Worm (Caenorhabditis elegans) whole organism, mixed stage, embryonic: ENCODE data around the gene Y116F11B.7.

Experiments used
- M03D4.4 ChIP-seq: sonication (generic microtip); optimal IDR thresholded peaks from 2 replicates; lab custom pipeline; 2017; ENCODE audit warnings: mild to moderate bottlenecking, missing genetic modification characterization, missing compliant biosample characterization
- bed-3 ChIP-seq: fragments of 200-800 bp; sonication (Bioruptor generic); optimal IDR thresholded peaks from 3 replicates; lab custom pipeline; 2018; ENCODE audit warnings: mild to moderate bottlenecking, missing genetic modification characterization, moderate library complexity, missing compliant biosample characterization
- blmp-1 ChIP-seq: fragments of 150-350 bp; optimal IDR thresholded peaks from 2 replicates; lab custom pipeline; 2014; ENCODE audit warnings: missing biosample characterization, missing genetic modification characterization
- ceh-39 ChIP-seq: fragments of 150-350 bp; optimal IDR thresholded peaks from 2 replicates; lab custom pipeline; 2014; ENCODE audit warnings: missing biosample characterization, missing genetic modification characterization
- ceh-43 ChIP-seq: fragments of 200-800 bp; sonication (Bioruptor generic); optimal IDR thresholded peaks from 2 replicates; lab custom pipeline; 2018; ENCODE audit warnings: mild to moderate bottlenecking, missing genetic modification characterization, moderate library complexity, missing compliant biosample characterization
- ceh-83 ChIP-seq: fragments of 200-800 bp; sonication (Bioruptor generic); optimal IDR thresholded peaks from 2 replicates; lab custom pipeline; 2018; ENCODE audit warnings: mild to moderate bottlenecking, missing genetic modification characterization, missing compliant biosample characterization
- ces-1 ChIP-seq: fragments of 150-350 bp; optimal IDR thresholded peaks from 2 replicates; lab custom pipeline; 2014; ENCODE audit warnings: missing biosample characterization, missing genetic modification reagents, missing genetic modification characterization
- cnd-1 ChIP-seq: fragments of 200-800 bp; sonication (Bioruptor generic); optimal IDR thresholded peaks from 2 replicates; lab custom pipeline; 2018; ENCODE audit warnings: mild to moderate bottlenecking, missing genetic modification characterization, missing compliant biosample characterization
- drap-1 ChIP-seq: fragments of 200-800 bp; sonication (Bioruptor generic); optimal IDR thresholded peaks from 3 replicates; lab custom pipeline; 2018; ENCODE audit warnings: mild to moderate bottlenecking, missing genetic modification characterization, missing compliant biosample characterization
- elt-1 ChIP-seq: sonication (generic microtip); optimal IDR thresholded peaks from 2 replicates; lab custom pipeline; 2017; ENCODE audit warnings: missing genetic modification characterization, mild to moderate bottlenecking, missing compliant biosample characterization, antibody characterized with exemption, moderate library complexity, borderline replicate concordance; ENCODE audit not compliant: insufficient read depth
- elt-3 ChIP-seq: fragments of 150-350 bp; optimal IDR thresholded peaks from 2 replicates; lab custom pipeline; 2014; ENCODE audit warnings: missing biosample characterization, missing genetic modification characterization
- flh-1 ChIP-seq: fragments of 200-800 bp; sonication (Bioruptor generic); optimal IDR thresholded peaks from 2 replicates; lab custom pipeline; 2018; ENCODE audit warnings: mild to moderate bottlenecking, missing genetic modification characterization, moderate library complexity, missing compliant biosample characterization
- ham-2 ChIP-seq: fragments of 200-800 bp; sonication (Bioruptor generic); optimal IDR thresholded peaks from 2 replicates; lab custom pipeline; 2018; ENCODE audit warnings: mild to moderate bottlenecking, missing genetic modification characterization, missing compliant biosample characterization
- hlh-1 ChIP-seq: fragments of 150-350 bp; optimal IDR thresholded peaks from 2 replicates; lab custom pipeline; 2014; ENCODE audit warnings: missing biosample characterization, missing genetic modification reagents, missing genetic modification characterization
- lin-32 ChIP-seq: fragments of 200-800 bp; sonication (Bioruptor generic); optimal IDR thresholded peaks from 2 replicates; lab custom pipeline; 2018; ENCODE audit warnings: mild to moderate bottlenecking, missing genetic modification characterization, missing compliant biosample characterization
- lsy-2 ChIP-seq: fragments of 150-350 bp; optimal IDR thresholded peaks from 2 replicates; lab custom pipeline; 2014; ENCODE audit warnings: missing biosample characterization, missing genetic modification characterization
- mab-5 ChIP-seq: fragments of 150-350 bp; optimal IDR thresholded peaks from 2 replicates; lab custom pipeline; 2014; ENCODE audit warnings: missing biosample characterization, missing genetic modification characterization
- mep-1 ChIP-seq: fragments of 150-350 bp; optimal IDR thresholded peaks from 2 replicates; lab custom pipeline; 2017; ENCODE audit warnings: missing biosample characterization, missing genetic modification reagents, missing genetic modification characterization, inconsistent platforms
- mls-2 ChIP-seq: sonication (generic microtip); optimal IDR thresholded peaks from 2 replicates; lab custom pipeline; 2016; ENCODE audit warnings: mild to moderate bottlenecking, missing genetic modification characterization, moderate library complexity, missing compliant biosample characterization
- nhr-2 ChIP-seq: fragments of 150-350 bp; optimal IDR thresholded peaks from 2 replicates; lab custom pipeline; 2014; ENCODE audit warnings: missing biosample characterization, missing genetic modification characterization
- nhr-237 ChIP-seq: fragments of 150-350 bp; optimal IDR thresholded peaks from 2 replicates; lab custom pipeline; 2014; ENCODE audit warnings: missing biosample characterization, missing genetic modification characterization
- pha-4 ChIP-seq: fragments of 150-350 bp; optimal IDR thresholded peaks from 2 replicates; lab custom pipeline; 2018; ENCODE audit warnings: missing biosample characterization, missing genetic modification reagents, missing genetic modification characterization
- sem-2 ChIP-seq: fragments of 200-800 bp; sonication (Bioruptor generic); optimal IDR thresholded peaks from 2 replicates; lab custom pipeline; 2018; ENCODE audit warnings: mild to moderate bottlenecking, missing genetic modification characterization, missing compliant biosample characterization
- snpc-4 ChIP-seq: fragments of 150-350 bp; optimal IDR thresholded peaks from 2 replicates; lab custom pipeline; 2014; ENCODE audit warnings: missing biosample characterization, missing genetic modification characterization
- sptf-1 ChIP-seq: sonication (generic microtip); optimal IDR thresholded peaks from 2 replicates; lab custom pipeline; 2017; ENCODE audit warnings: mild to moderate bottlenecking, missing genetic modification characterization, moderate library complexity, missing compliant biosample characterization
- tbx-8 ChIP-seq: fragments of 200-800 bp; sonication (Bioruptor generic); optimal IDR thresholded peaks from 2 replicates; lab custom pipeline; 2018; ENCODE audit warnings: mild to moderate bottlenecking, missing genetic modification characterization, moderate library complexity, missing compliant biosample characterization
- unc-120 ChIP-seq: sonication (generic microtip); optimal IDR thresholded peaks from 2 replicates; lab custom pipeline; 2017; ENCODE audit warnings: missing genetic modification characterization, missing compliant biosample characterization; ENCODE audit not compliant: poor library complexity, severe bottlenecking
- unc-39 ChIP-seq: fragments of 150-350 bp; optimal IDR thresholded peaks from 2 replicates; lab custom pipeline; 2014; ENCODE audit warnings: missing biosample characterization, missing genetic modification characterization
- unc-62 ChIP-seq: fragments of 150-350 bp; optimal IDR thresholded peaks from 2 replicates; lab custom pipeline; 2014; ENCODE audit warnings: missing biosample characterization, missing genetic modification reagents, missing genetic modification characterization
- zip-8 ChIP-seq: fragments of 150-350 bp; optimal IDR thresholded peaks from 2 replicates; lab custom pipeline; 2014; ENCODE audit warnings: missing biosample characterization, missing genetic modification characterization

Gene Y116F11B.7

DNA sequence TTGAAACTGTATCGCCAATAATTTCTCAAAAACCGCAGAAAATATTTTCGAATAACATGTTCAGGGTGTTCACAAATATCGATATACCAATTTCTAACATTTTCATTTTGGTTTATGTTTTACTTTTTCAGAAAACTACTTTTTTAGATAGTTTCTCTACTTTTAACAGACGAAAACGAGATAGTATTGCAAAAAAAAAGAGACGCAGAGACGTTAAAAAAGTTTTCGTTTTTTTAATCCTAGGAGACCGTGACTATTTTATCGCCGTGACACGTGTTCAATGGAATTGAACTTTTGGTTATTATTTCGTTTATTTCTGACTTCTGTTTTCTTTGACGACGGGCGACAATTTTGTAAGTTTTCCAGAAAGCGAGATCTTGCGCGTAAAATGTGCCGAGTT, at the start of gene Y116F11B.7:
Y116F11B.7 (plus strand) TSS at position 301 of the 400 bp plus-strand sequence.
- TF ChIP-seq mls-2 (tag; lab: Kevin White, UChicago) (no peak), ces-1 (GFP tag; lab: Kevin White, UChicago) (no peak), M03D4.4 (no peak), ham-2 (GFP tag; lab: Kevin White, UChicago) (no peak), snpc-4 (tag; lab: Kevin White, UChicago) (no peak)

DNA sequence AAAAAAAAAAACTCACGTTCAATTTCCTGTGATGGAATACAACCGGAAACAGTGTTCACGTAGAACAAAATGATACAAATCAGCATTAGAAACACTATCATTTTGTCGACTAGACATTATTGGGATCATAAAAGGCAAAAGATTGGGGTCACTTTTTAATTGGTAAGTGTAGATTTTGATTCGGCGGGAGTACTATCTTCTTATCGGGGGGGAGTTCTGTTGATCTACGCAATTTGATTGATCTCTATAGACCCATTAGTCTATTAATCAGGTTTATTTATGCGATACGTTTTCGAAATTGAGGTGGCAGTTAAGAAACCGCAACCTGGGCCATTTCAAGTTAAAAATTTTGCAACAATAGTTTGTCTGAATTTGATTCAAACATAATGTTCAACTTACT, 47.1 kb upstream of the Y116F11B.7 start, which contains the start of gene Y116F11B.2:
Y116F11B.2 (minus strand) TSS at position 101 of the 400 bp plus-strand sequence.
- no peak for TF ChIP-seq mab-5 (tag; lab: Kevin White, UChicago)
- no peak for TF ChIP-seq elt-1 (tag; lab: Kevin White, UChicago)
- TF ChIP-seq drap-1 (GFP tag; lab: Kevin White, UChicago) = no peak
- TF ChIP-seq mep-1 (tag; lab: Kevin White, UChicago) = no peak
- no peak for TF ChIP-seq ces-1 (GFP tag; lab: Kevin White, UChicago)
- no peak for TF ChIP-seq sptf-1 (tag; lab: Kevin White, UChicago)
- TF ChIP-seq elt-3 (tag; lab: Kevin White, UChicago) = no peak
- TF ChIP-seq ham-2 (GFP tag; lab: Kevin White, UChicago) = no peak

DNA sequence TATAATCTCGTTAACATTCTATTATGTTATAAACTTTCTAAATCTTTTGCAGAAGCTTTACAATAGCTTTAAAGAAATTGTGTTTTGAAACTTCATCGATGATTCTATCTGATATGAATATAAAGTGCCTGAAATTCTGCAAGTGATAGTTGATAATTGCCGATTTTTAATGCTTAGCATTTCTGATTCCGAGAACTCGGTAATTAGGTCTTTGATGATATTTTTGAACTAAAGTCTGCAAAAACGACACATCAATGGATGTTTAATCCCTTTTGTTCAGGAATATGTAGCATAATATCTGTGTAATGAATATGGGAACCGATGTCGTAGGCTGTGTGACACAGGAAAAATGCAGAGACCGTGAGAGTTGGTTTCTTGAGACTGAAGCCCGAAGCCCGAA, 45.3 kb upstream of the Y116F11B.7 start:
- TF ChIP-seq nhr-237 (tag; lab: Kevin White, UChicago) = no peak
- TF ChIP-seq elt-3 (tag; lab: Kevin White, UChicago) = no peak
- TF ChIP-seq drap-1 (GFP tag; lab: Kevin White, UChicago) = no peak
- TF ChIP-seq bed-3 (GFP tag; lab: Kevin White, UChicago) = no peak
- no peak for TF ChIP-seq unc-62 (GFP tag; lab: Kevin White, UChicago)
- no peak for TF ChIP-seq cnd-1 (tag; lab: Kevin White, UChicago)
- no peak for TF ChIP-seq mab-5 (tag; lab: Kevin White, UChicago)
- TF ChIP-seq ceh-83 (GFP tag; lab: Kevin White, UChicago) = no peak
- TF ChIP-seq ceh-43 (GFP tag; lab: Kevin White, UChicago) = no peak
- no peak for TF ChIP-seq ceh-39 (tag; lab: Kevin White, UChicago)
- no peak for TF ChIP-seq elt-1 (tag; lab: Kevin White, UChicago)
- TF ChIP-seq unc-39 (tag; lab: Kevin White, UChicago) = no peak
- no peak for TF ChIP-seq pha-4 (tag; lab: Kevin White, UChicago)
- no peak for TF ChIP-seq hlh-1 (tag; lab: Kevin White, UChicago)
- TF ChIP-seq sptf-1 (tag; lab: Kevin White, UChicago) = no peak
- TF ChIP-seq lin-32 = no peak
- TF ChIP-seq flh-1 (GFP tag; lab: Kevin White, UChicago) = no peak
- TF ChIP-seq ces-1 (GFP tag; lab: Kevin White, UChicago) = no peak
- no peak for TF ChIP-seq blmp-1 (tag; lab: Kevin White, UChicago)
- TF ChIP-seq, all 35 proteins: peak for 0

DNA sequence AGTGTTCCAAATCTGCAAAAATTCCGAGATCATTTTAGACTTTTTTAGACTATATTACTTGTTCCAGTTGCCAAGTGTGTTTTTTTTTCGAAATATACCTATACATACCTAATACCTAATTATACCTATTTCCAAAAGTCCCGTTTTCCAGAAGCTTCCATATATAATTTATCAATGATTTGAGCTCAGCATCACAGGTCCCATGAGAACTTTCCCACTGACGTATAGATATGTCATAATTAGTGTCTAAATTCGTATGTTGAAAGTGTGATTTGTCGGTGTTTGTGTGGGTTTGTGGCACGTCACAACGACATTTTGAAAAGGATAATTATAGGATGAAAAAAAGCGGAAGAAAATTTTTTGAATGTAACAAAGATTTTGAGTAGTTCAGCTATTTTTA, 42.6 kb upstream of the Y116F11B.7 start:
- TF ChIP-seq nhr-2 (tag; lab: Kevin White, UChicago) (no peak), zip-8 (tag; lab: Kevin White, UChicago) (no peak), mab-5 (tag; lab: Kevin White, UChicago) (no peak), snpc-4 (tag; lab: Kevin White, UChicago) (no peak), unc-62 (GFP tag; lab: Kevin White, UChicago) (no peak), ceh-83 (GFP tag; lab: Kevin White, UChicago) (no peak), flh-1 (GFP tag; lab: Kevin White, UChicago) (no peak), pha-4 (tag; lab: Kevin White, UChicago) (no peak), tbx-8 (no peak), sem-2 (GFP tag; lab: Kevin White, UChicago) (no peak), unc-120 (no peak), ceh-39 (tag; lab: Kevin White, UChicago) (no peak), M03D4.4 (no peak), sptf-1 (tag; lab: Kevin White, UChicago) (no peak), lsy-2 (tag; lab: Kevin White, UChicago) (no peak), blmp-1 (tag; lab: Kevin White, UChicago) (no peak), drap-1 (GFP tag; lab: Kevin White, UChicago) (no peak), cnd-1 (tag; lab: Kevin White, UChicago) (no peak)
